Fruit fly (Drosophila melanogaster) whole organism: ENCODE measurements around the gene MFS9.

Experiments used
- CG8478 ChIP-seq: fragments of >200 bp; optimal IDR thresholded peaks from 2 replicates; lab custom pipeline; 2018; ENCODE audit warnings: inconsistent platforms
- Dll ChIP-seq: fragments of >200 bp; optimal IDR thresholded peaks from 2 replicates; lab custom pipeline; 2017
- EcR ChIP-seq, 2 experiments: fragments of >200 bp; optimal IDR thresholded peaks; 2 replicates each; lab custom pipeline; 2017; ENCODE audit warnings: missing biosample characterization in 2 of 2, missing genetic modification characterization in 2 of 2, missing genetic modification reagents in 2 of 2
- pan ChIP-seq: fragments of >200 bp; optimal IDR thresholded peaks from 2 replicates; lab custom pipeline; 2017
- psq ChIP-seq: fragments of >200 bp; optimal IDR thresholded peaks from 2 replicates; lab custom pipeline; 2017
- usp ChIP-seq: fragments of >200 bp; optimal IDR thresholded peaks from 2 replicates; lab custom pipeline; 2017; ENCODE audit warnings: missing biosample characterization, missing genetic modification characterization, mixed read lengths

- TF ChIP-seq pan (lab: Kevin White, UChicago) (no peak), psq (lab: Kevin White, UChicago) (no peak), CG8478 (no peak), usp (GFP tag; lab: Kevin White, UChicago) (no peak), Dll (lab: Kevin White, UChicago) (no peak), EcR (GFP tag; optimal IDR thresholded peaks at IDR 0.05; lab: Kevin White, UChicago) (no peak)
Observed at dm6 chr3R:20534575-20534974, 22.3 kb upstream of the MFS9 start, which contains the start of the genes MtnE and MtnD.
